Fruit fly (Drosophila melanogaster) Kc167 (cell line): ENCODE measurements around the gene Torsin.

Experiments
- Myc ChIP-seq: fragments of >200 bp; optimal IDR thresholded peaks from 2 replicates; lab custom pipeline; 2017; ENCODE audit warnings: missing external identifiers
- h ChIP-seq: fragments of >200 bp; optimal IDR thresholded peaks from 3 replicates; lab custom pipeline; 2018; ENCODE audit warnings: missing external identifiers
- ttk ChIP-seq: sonication (Bioruptor generic); optimal IDR thresholded peaks from 2 replicates; lab custom pipeline; 2017; ENCODE audit warnings: missing external identifiers

DNA sequence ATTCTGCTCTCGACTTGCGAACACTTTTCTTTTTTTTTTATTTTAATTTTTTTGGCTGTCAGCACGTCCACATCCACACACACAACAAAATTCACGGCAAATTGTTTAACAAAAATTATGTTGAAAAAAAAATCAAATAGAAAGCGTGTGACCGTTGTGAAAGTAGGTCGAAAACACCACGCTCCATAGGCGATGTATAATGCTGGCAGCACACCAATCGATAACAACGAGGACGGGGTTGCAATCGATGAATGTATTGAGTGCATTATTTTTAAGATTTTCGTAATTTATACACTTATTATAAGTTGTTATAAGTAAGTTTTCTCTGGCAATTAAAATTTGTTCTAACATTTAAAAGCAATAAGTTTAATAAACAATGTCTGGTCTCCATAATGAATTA lies 36.9 kb upstream of the Torsin start, which contains the start of gene Pp2C1:
- TF ChIP-seq Myc (lab: Kevin White, UChicago) (no peak), h (lab: Kevin White, UChicago) (no peak), ttk (lab: Kevin White, UChicago) (no peak)
